Fruit fly (Drosophila melanogaster): ENCODE results near the gene Mi-2.
A peak's percentile ranks its signal among the peaks of the same experiment; 100 is the strongest.

Gene Mi-2

DNA sequence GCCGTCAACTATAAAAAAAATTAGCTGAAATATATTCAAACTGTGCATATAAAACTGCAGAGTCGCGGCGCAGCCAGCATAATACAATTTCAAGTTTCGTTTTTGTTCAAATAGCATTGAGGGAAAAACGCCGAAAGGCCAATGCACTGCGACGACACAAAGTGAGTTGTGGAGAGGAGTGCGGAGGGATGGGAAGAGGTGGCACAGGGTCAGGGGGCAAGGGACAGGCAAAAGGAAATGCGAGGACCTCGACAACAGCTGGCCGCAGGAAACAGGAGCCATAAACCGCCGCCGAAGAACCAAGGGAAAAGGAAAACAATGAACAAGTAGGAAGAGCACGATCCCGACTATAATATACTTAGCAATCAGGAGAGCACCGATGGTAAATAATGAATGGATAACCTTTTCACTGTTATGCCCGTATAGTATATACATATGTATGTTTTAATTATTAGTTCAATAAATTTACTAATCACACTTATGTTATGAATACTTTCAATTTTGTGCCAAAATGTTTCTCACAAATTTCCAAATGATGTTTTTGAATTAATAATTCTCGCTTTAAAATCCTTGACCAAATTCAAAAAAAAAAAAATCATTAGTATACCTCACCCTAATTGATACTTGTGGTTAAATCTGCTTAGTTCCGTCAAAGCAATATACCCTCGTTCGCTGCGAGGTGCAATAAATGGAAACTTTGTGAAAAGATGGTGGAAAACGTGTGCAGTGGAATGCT lies 11.3 kb downstream of the Mi-2 start (continued):
- TF ChIP-seq CG8924 (tag; optimal IDR thresholded peaks at IDR 0.05), result no peak
- TF ChIP-seq gem (tag; optimal IDR thresholded peaks at IDR 0.05), result peak; percentile 78
- peak; percentile 48; the same call in 1 of the 2 replicates for TF ChIP-seq ato (GFP tag; IDR thresholded peaks at IDR 0.05; ENCODE audit: partially characterized antibody)
- no peak for TF ChIP-seq cas (GFP tag; IDR thresholded peaks at IDR 0.05)
- TF ChIP-seq CG6689 (GFP tag; IDR thresholded peaks at IDR 0.05), result 0 out of 2 replicates have a peak, but pooled peaks have one; percentile 17
- peak; percentile 23 for TF ChIP-seq Hr3 (GFP tag; optimal IDR thresholded peaks at IDR 0.05)
- peak; percentile 55 for TF ChIP-seq Ssrp (tag; optimal IDR thresholded peaks at IDR 0.05)
- TF ChIP-seq pita (GFP tag; optimal IDR thresholded peaks at IDR 0.05), result no peak
- TF ChIP-seq seq (GFP tag; IDR thresholded peaks at IDR 0.05), result no peak
- TF ChIP-seq CG16815 (GFP tag; optimal IDR thresholded peaks at IDR 0.05), result peak; percentile 44
- TF ChIP-seq sc (optimal IDR thresholded peaks at IDR 0.05), result no peak
- peak; percentile 14 for TF ChIP-seq sc (GFP tag; optimal IDR thresholded peaks at IDR 0.05)
- no peak for TF ChIP-seq Kr (GFP tag; optimal IDR thresholded peaks at IDR 0.05)
- peak; percentile 1 for TF ChIP-seq Blimp-1 (GFP tag; optimal IDR thresholded peaks at IDR 0.05)
- TF ChIP-seq CG18262 (tag; optimal IDR thresholded peaks at IDR 0.05), result peak; percentile 55
- TF ChIP-seq crp (GFP tag; optimal IDR thresholded peaks at IDR 0.05), result no peak
- TF ChIP-seq CG4424 (GFP tag; optimal IDR thresholded peaks at IDR 0.05), result peak; percentile 58
- no peak for TF ChIP-seq CG12659 (GFP tag; optimal IDR thresholded peaks at IDR 0.05)
- TF ChIP-seq pan (optimal IDR thresholded peaks at IDR 0.05), result peak in 1 of 2 experiments; percentile 73
- no peak for TF ChIP-seq pan (GFP tag; optimal IDR thresholded peaks at IDR 0.05 in 1 of 2, IDR thresholded peaks at IDR 0.05 in 1 of 2)
- TF ChIP-seq ro (GFP tag; IDR thresholded peaks at IDR 0.05), result no peak
- no peak for TF ChIP-seq CG4617 (GFP tag; optimal IDR thresholded peaks at IDR 0.05; ENCODE audit: borderline replicate concordance)
- no peak for TF ChIP-seq CG3281 (GFP tag; optimal IDR thresholded peaks at IDR 0.05)
- TF ChIP-seq CG6813 (GFP tag; optimal IDR thresholded peaks at IDR 0.05), result peak; percentile 11
- TF ChIP-seq ap (GFP tag; IDR thresholded peaks at IDR 0.05), result no peak
- no peak for TF ChIP-seq sisA (GFP tag; IDR thresholded peaks at IDR 0.05)
- TF ChIP-seq CG1792 (GFP tag; optimal IDR thresholded peaks at IDR 0.05), result no peak
- TF ChIP-seq CG8388 (GFP tag; optimal IDR thresholded peaks at IDR 0.05), result peak; percentile 52
- no peak for TF ChIP-seq tin (GFP tag; optimal IDR thresholded peaks at IDR 0.05)
- TF ChIP-seq Oli (tag; optimal IDR thresholded peaks at IDR 0.05), result peak; percentile 47
- TF ChIP-seq pho (GFP tag; optimal IDR thresholded peaks at IDR 0.05), result no peak
- peak; percentile 55 for TF ChIP-seq CoRest (tag; optimal IDR thresholded peaks at IDR 0.05)
- TF ChIP-seq CG17802 (tag; optimal IDR thresholded peaks at IDR 0.05), result no peak
- TF ChIP-seq Sox100B (GFP tag; optimal IDR thresholded peaks at IDR 0.05), result peak; percentile 4
- peak; percentile 90 for TF ChIP-seq sens (GFP tag)
- peak; percentile 75 for TF ChIP-seq D19B (GFP tag; optimal IDR thresholded peaks at IDR 0.05)
- peak; percentile 48 for TF ChIP-seq CG7839 (tag; optimal IDR thresholded peaks at IDR 0.05)
- peak; percentile 71 for TF ChIP-seq CG12391 (tag; optimal IDR thresholded peaks at IDR 0.05)
- TF ChIP-seq Dek (tag; optimal IDR thresholded peaks at IDR 0.05), result no peak
- TF ChIP-seq CG3407 (GFP tag; optimal IDR thresholded peaks at IDR 0.05), result no peak
- peak; percentile 12 for TF ChIP-seq CG30431 (GFP tag; optimal IDR thresholded peaks at IDR 0.05)
- TF ChIP-seq repo (GFP tag; optimal IDR thresholded peaks at IDR 0.05), result no peak
- no peak for TF ChIP-seq gcm (GFP tag; optimal IDR thresholded peaks at IDR 0.05)
- 0 out of 3 replicates have a peak, but pooled peaks have one; percentile 29 for TF ChIP-seq CG17361 (GFP tag; IDR thresholded peaks at IDR 0.05)
- no peak for TF ChIP-seq pum (GFP tag; optimal IDR thresholded peaks at IDR 0.05)
- TF ChIP-seq lbe (GFP tag; optimal IDR thresholded peaks at IDR 0.05), result no peak
- peak in 1 of 3 experiments; percentile 74 for TF ChIP-seq lola (GFP tag; optimal IDR thresholded peaks at IDR 0.05)
- TF ChIP-seq Chrac-16 (GFP tag; optimal IDR thresholded peaks at IDR 0.05), result peak; percentile 48
- no peak for TF ChIP-seq CG43689 (GFP tag; IDR thresholded peaks at IDR 0.05)

All from whole organism, embryonic.